1 fruit fly cellular context compared by ENCODE assay signal in genomic region chr3L:16146539-16146934, dm6.
TF ChIP-seq lines count a peak whose summit lies in the region.

No protein-coding gene starts in this region.

TF ChIP-seq in whole organism, embryonic, 481 proteins besides CTCF, POLR2A, EP300 and RAD21 (continued from another document and continues in another):
- no peak for TF ChIP-seq CG2889 (GFP tag; IDR thresholded peaks at IDR 0.05; lab: Robert Waterston, UW)
- TF ChIP-seq Atf-2 (GFP tag; optimal IDR thresholded peaks at IDR 0.05; lab: Kevin White, UChicago) = no peak
- TF ChIP-seq chinmo (GFP tag; IDR thresholded peaks at IDR 0.05; lab: Robert Waterston, UW; ENCODE audit: partially characterized antibody) = no peak
- peak; percentile 36 for TF ChIP-seq lilli (GFP tag; optimal IDR thresholded peaks at IDR 0.05; lab: Kevin White, UChicago)
- TF ChIP-seq CG10979 (tag; optimal IDR thresholded peaks at IDR 0.05; lab: Kevin White, UChicago) = no peak
- TF ChIP-seq Dad (GFP tag; optimal IDR thresholded peaks at IDR 0.05; lab: Kevin White, UChicago) = no peak
- TF ChIP-seq CG3995 (GFP tag; optimal IDR thresholded peaks at IDR 0.05; lab: Kevin White, UChicago) = no peak
- no peak for TF ChIP-seq CG14050 (GFP tag; IDR thresholded peaks at IDR 0.05; lab: Robert Waterston, UW)
- no peak for TF ChIP-seq pita (GFP tag; optimal IDR thresholded peaks at IDR 0.05; lab: Kevin White, UChicago)
- peak; percentile 69 for TF ChIP-seq CG32532 (GFP tag; IDR thresholded peaks at IDR 0.05; lab: Robert Waterston, UW)
- TF ChIP-seq Hr3 (GFP tag; optimal IDR thresholded peaks at IDR 0.05; lab: Kevin White, UChicago) = no peak
- TF ChIP-seq CG30020 (tag; optimal IDR thresholded peaks at IDR 0.05; lab: Kevin White, UChicago) = no peak
- TF ChIP-seq Vsx1 (GFP tag; optimal IDR thresholded peaks at IDR 0.05; lab: Kevin White, UChicago) = peak; percentile 27
- peak; percentile 31; the same call in 1 of the 2 replicates for TF ChIP-seq Ada2b (GFP tag; IDR thresholded peaks at IDR 0.05; lab: Robert Waterston, UW)
- no peak for TF ChIP-seq yki (optimal IDR thresholded peaks at IDR 0.05; lab: Kevin White, UChicago)
- no peak for TF ChIP-seq Antp (GFP tag; optimal IDR thresholded peaks at IDR 0.05; lab: Kevin White, UChicago)
- TF ChIP-seq CG17385 (GFP tag; optimal IDR thresholded peaks at IDR 0.05; lab: Kevin White, UChicago) = peak; percentile 21
- no peak for TF ChIP-seq CG11398 (GFP tag; optimal IDR thresholded peaks at IDR 0.05; lab: Kevin White, UChicago)
- TF ChIP-seq ewg (GFP tag; optimal IDR thresholded peaks at IDR 0.05; lab: Kevin White, UChicago) = no peak
- peak; percentile 55 for TF ChIP-seq CG13424 (tag; optimal IDR thresholded peaks at IDR 0.05; lab: Kevin White, UChicago)
- no peak for TF ChIP-seq salm (tag; optimal IDR thresholded peaks at IDR 0.05; lab: Kevin White, UChicago)
- no peak for TF ChIP-seq Dbx (GFP tag; IDR thresholded peaks at IDR 0.05; lab: Robert Waterston, UW)
- TF ChIP-seq Hr78 (GFP tag; optimal IDR thresholded peaks at IDR 0.05; lab: Kevin White, UChicago) = no peak
- no peak for TF ChIP-seq Adf1 (GFP tag; IDR thresholded peaks at IDR 0.05; lab: Robert Waterston, UW)
- no peak for TF ChIP-seq HLH54F (GFP tag; optimal IDR thresholded peaks at IDR 0.05; lab: Kevin White, UChicago)
- peak; percentile 83 for TF ChIP-seq Ets65A (GFP tag; lab: Kevin White, UChicago)
- TF ChIP-seq vvl (GFP tag; IDR thresholded peaks at IDR 0.05; lab: Robert Waterston, UW) = no peak
- no peak for TF ChIP-seq CG11093 (GFP tag; IDR thresholded peaks at IDR 0.05; lab: Robert Waterston, UW)
- TF ChIP-seq Deaf1 (tag; optimal IDR thresholded peaks at IDR 0.05; lab: Kevin White, UChicago) = peak; percentile 1
- no peak for TF ChIP-seq crol (GFP tag; IDR thresholded peaks at IDR 0.05; lab: Robert Waterston, UW)
- no peak for TF ChIP-seq croc (GFP tag; conservative IDR thresholded peaks at IDR 0.05; lab: Robert Waterston, UW)
- no peak for TF ChIP-seq CG4854 (GFP tag; optimal IDR thresholded peaks at IDR 0.05; lab: Kevin White, UChicago)
- no peak for TF ChIP-seq knrl (GFP tag; IDR thresholded peaks at IDR 0.05; lab: Robert Waterston, UW; ENCODE audit: partially characterized antibody)
- TF ChIP-seq maf-S (GFP tag; optimal IDR thresholded peaks at IDR 0.05; lab: Kevin White, UChicago) = no peak
- TF ChIP-seq ap (GFP tag; IDR thresholded peaks at IDR 0.05; lab: Robert Waterston, UW) = no peak
- no peak for TF ChIP-seq CG10565 (GFP tag; optimal IDR thresholded peaks at IDR 0.05; lab: Kevin White, UChicago)
- TF ChIP-seq CG17359 (tag; optimal IDR thresholded peaks at IDR 0.05; lab: Kevin White, UChicago) = peak; percentile 18
- TF ChIP-seq Stat92E (GFP tag; optimal IDR thresholded peaks at IDR 0.05; lab: Kevin White, UChicago) = no peak
- TF ChIP-seq CHES-1-like (GFP tag; optimal IDR thresholded peaks at IDR 0.05; lab: Kevin White, UChicago) = no peak
- TF ChIP-seq Hey (tag; optimal IDR thresholded peaks at IDR 0.05; lab: Kevin White, UChicago) = no peak
- no peak for TF ChIP-seq Gsc (GFP tag; IDR thresholded peaks at IDR 0.05; lab: Robert Waterston, UW)
- no peak for TF ChIP-seq CG12769 (tag; optimal IDR thresholded peaks at IDR 0.05; lab: Kevin White, UChicago)
- TF ChIP-seq Pdp1 (GFP tag; optimal IDR thresholded peaks at IDR 0.05; lab: Kevin White, UChicago) = peak in 1 of 2 experiments; percentile 19
- TF ChIP-seq CG9797 (GFP tag; optimal IDR thresholded peaks at IDR 0.05; lab: Kevin White, UChicago) = no peak
- TF ChIP-seq Xbp1 (GFP tag; optimal IDR thresholded peaks at IDR 0.05; lab: Kevin White, UChicago) = peak; percentile 21
- TF ChIP-seq CG16813 (GFP tag; IDR thresholded peaks at IDR 0.05; lab: Robert Waterston, UW; ENCODE audit: partially characterized antibody) = no peak
- no peak for TF ChIP-seq gcm (GFP tag; optimal IDR thresholded peaks at IDR 0.05; lab: Kevin White, UChicago)
- no peak for TF ChIP-seq Hmx (GFP tag; optimal IDR thresholded peaks at IDR 0.05; lab: Kevin White, UChicago)
- TF ChIP-seq kay (GFP tag; optimal IDR thresholded peaks at IDR 0.05; lab: Kevin White, UChicago) = peak; percentile 3
- no peak for TF ChIP-seq nerfin-2 (GFP tag; IDR thresholded peaks at IDR 0.05; lab: Robert Waterston, UW; ENCODE audit: partially characterized antibody)
- peak; percentile 70 for TF ChIP-seq CG10543 (GFP tag; optimal IDR thresholded peaks at IDR 0.05; lab: Kevin White, UChicago)
- TF ChIP-seq toy (GFP tag; IDR thresholded peaks at IDR 0.05; lab: Robert Waterston, UW) = no peak
- no peak for TF ChIP-seq schlank (tag; optimal IDR thresholded peaks at IDR 0.05; lab: Kevin White, UChicago)
- 0 out of 4 replicates have a peak, but pooled peaks have one; percentile 13 for TF ChIP-seq Gug (GFP tag; IDR thresholded peaks at IDR 0.05; lab: Robert Waterston, UW)
- TF ChIP-seq CG4820 (GFP tag; optimal IDR thresholded peaks at IDR 0.05; lab: Kevin White, UChicago) = no peak
- no peak for TF ChIP-seq NK7.1 (GFP tag; optimal IDR thresholded peaks at IDR 0.05; lab: Kevin White, UChicago)
- TF ChIP-seq h (optimal IDR thresholded peaks at IDR 0.05; lab: Kevin White, UChicago) = no peak
- TF ChIP-seq Lhr (GFP tag; optimal IDR thresholded peaks at IDR 0.05; lab: Kevin White, UChicago) = no peak
- TF ChIP-seq Ravus (GFP tag; IDR thresholded peaks at IDR 0.05; lab: Robert Waterston, UW) = no peak
- no peak for TF ChIP-seq CG7786 (GFP tag; optimal IDR thresholded peaks at IDR 0.05; lab: Kevin White, UChicago)
- no peak for TF ChIP-seq CG17802 (tag; optimal IDR thresholded peaks at IDR 0.05; lab: Kevin White, UChicago)
- no peak for TF ChIP-seq sqz (GFP tag; optimal IDR thresholded peaks at IDR 0.05; lab: Kevin White, UChicago)
- TF ChIP-seq CG1233 (GFP tag; optimal IDR thresholded peaks at IDR 0.05; lab: Kevin White, UChicago) = peak; percentile 30
- no peak; the same call in 1 of the 2 replicates for TF ChIP-seq CG9932 (GFP tag; IDR thresholded peaks at IDR 0.05; lab: Robert Waterston, UW)
- TF ChIP-seq CG10267 (tag; optimal IDR thresholded peaks at IDR 0.05; lab: Kevin White, UChicago) = no peak
- peak; percentile 14 for TF ChIP-seq phol (tag; optimal IDR thresholded peaks at IDR 0.05; lab: Kevin White, UChicago)
- TF ChIP-seq sima (GFP tag; optimal IDR thresholded peaks at IDR 0.05; lab: Kevin White, UChicago) = no peak
- peak; percentile 25 for TF ChIP-seq Oli (tag; optimal IDR thresholded peaks at IDR 0.05; lab: Kevin White, UChicago)
- TF ChIP-seq wek (GFP tag; optimal IDR thresholded peaks at IDR 0.05; lab: Kevin White, UChicago) = no peak
- no peak for TF ChIP-seq CG8359 (GFP tag; optimal IDR thresholded peaks at IDR 0.05; lab: Kevin White, UChicago; ENCODE audit: borderline replicate concordance)
- peak; percentile 14 for TF ChIP-seq nmo (GFP tag; optimal IDR thresholded peaks at IDR 0.05; lab: Kevin White, UChicago)
- no peak for TF ChIP-seq vnd (GFP tag; IDR thresholded peaks at IDR 0.05; lab: Robert Waterston, UW; ENCODE audit: partially characterized antibody)
- no peak for TF ChIP-seq Jarid2 (GFP tag; optimal IDR thresholded peaks at IDR 0.05; lab: Kevin White, UChicago)
- no peak for TF ChIP-seq ci (GFP tag; IDR thresholded peaks at IDR 0.05; lab: Robert Waterston, UW)
- no peak for TF ChIP-seq CG31224 (GFP tag; IDR thresholded peaks at IDR 0.05; lab: Robert Waterston, UW)
- no peak for TF ChIP-seq ems (GFP tag; optimal IDR thresholded peaks at IDR 0.05; lab: Kevin White, UChicago)
- no peak for TF ChIP-seq hb (GFP tag; IDR thresholded peaks at IDR 0.05; lab: Robert Waterston, UW; ENCODE audit: partially characterized antibody)
- TF ChIP-seq dysf (GFP tag; IDR thresholded peaks at IDR 0.05; lab: Robert Waterston, UW) = peak; percentile 70; the same call in 2 of the 3 replicates
- TF ChIP-seq CG13287 (GFP tag; IDR thresholded peaks at IDR 0.05; lab: Robert Waterston, UW; ENCODE audit: partially characterized antibody) = no peak
- TF ChIP-seq CG17568 (GFP tag; optimal IDR thresholded peaks at IDR 0.05; lab: Kevin White, UChicago) = no peak
- TF ChIP-seq CG5953 (GFP tag; IDR thresholded peaks at IDR 0.05; lab: Robert Waterston, UW) = no peak
- peak; percentile 69; the same call in 1 of the 2 replicates for TF ChIP-seq Rfx (GFP tag; IDR thresholded peaks at IDR 0.05; lab: Robert Waterston, UW)
- TF ChIP-seq Xrp1 (GFP tag; IDR thresholded peaks at IDR 0.05; lab: Robert Waterston, UW) = no peak
- no peak for TF ChIP-seq abd-A (tag; optimal IDR thresholded peaks at IDR 0.05; lab: Kevin White, UChicago)
- no peak for TF ChIP-seq CG14965 (GFP tag; optimal IDR thresholded peaks at IDR 0.05; lab: Kevin White, UChicago; ENCODE audit: borderline replicate concordance)
- no peak for TF ChIP-seq CG33213 (GFP tag; optimal IDR thresholded peaks at IDR 0.05; lab: Kevin White, UChicago)
- TF ChIP-seq CG10366 (GFP tag; IDR thresholded peaks at IDR 0.05; lab: Robert Waterston, UW) = no peak
- peak; percentile 49 for TF ChIP-seq bcd (GFP tag; optimal IDR thresholded peaks at IDR 0.05; lab: Kevin White, UChicago)
- TF ChIP-seq Ets97D (GFP tag; optimal IDR thresholded peaks at IDR 0.05; lab: Kevin White, UChicago) = no peak
- peak; percentile 29 for TF ChIP-seq CG10209 (GFP tag; optimal IDR thresholded peaks at IDR 0.05; lab: Kevin White, UChicago)
- TF ChIP-seq CG17361 (GFP tag; IDR thresholded peaks at IDR 0.05; lab: Robert Waterston, UW) = 0 out of 3 replicates have a peak, but pooled peaks have one; percentile 18
- no peak for TF ChIP-seq dimm (GFP tag; IDR thresholded peaks at IDR 0.05; lab: Robert Waterston, UW)
- TF ChIP-seq CG3726 (GFP tag; IDR thresholded peaks at IDR 0.05; lab: Robert Waterston, UW) = no peak
- no peak for TF ChIP-seq gcm2 (GFP tag; optimal IDR thresholded peaks at IDR 0.05; lab: Kevin White, UChicago)
- peak; percentile 19 for TF ChIP-seq B-H2 (GFP tag; optimal IDR thresholded peaks at IDR 0.05; lab: Kevin White, UChicago)
- no peak for TF ChIP-seq CG14667 (GFP tag; IDR thresholded peaks at IDR 0.05; lab: Robert Waterston, UW)
- TF ChIP-seq Lpt (GFP tag; optimal IDR thresholded peaks at IDR 0.05; lab: Kevin White, UChicago) = no peak
- no peak for TF ChIP-seq jigr1 (GFP tag; IDR thresholded peaks at IDR 0.05; lab: Robert Waterston, UW)
- no peak for TF ChIP-seq Oaz (GFP tag; IDR thresholded peaks at IDR 0.05; lab: Robert Waterston, UW)
- TF ChIP-seq CG15011 (GFP tag; optimal IDR thresholded peaks at IDR 0.05; lab: Kevin White, UChicago) = no peak
- TF ChIP-seq z (GFP tag; IDR thresholded peaks at IDR 0.05; lab: Robert Waterston, UW) = no peak
- TF ChIP-seq chif (GFP tag; optimal IDR thresholded peaks at IDR 0.05; lab: Kevin White, UChicago) = no peak
- TF ChIP-seq da (GFP tag; optimal IDR thresholded peaks at IDR 0.05; lab: Kevin White, UChicago) = no peak
- no peak for TF ChIP-seq Usf (GFP tag; optimal IDR thresholded peaks at IDR 0.05; lab: Kevin White, UChicago)
- TF ChIP-seq CG6854 (GFP tag; optimal IDR thresholded peaks at IDR 0.05; lab: Kevin White, UChicago) = no peak
- no peak for TF ChIP-seq stc (GFP tag; IDR thresholded peaks at IDR 0.05; lab: Robert Waterston, UW)
- no peak for TF ChIP-seq bab2 (GFP tag; optimal IDR thresholded peaks at IDR 0.05; lab: Kevin White, UChicago)
- TF ChIP-seq lab (GFP tag; optimal IDR thresholded peaks at IDR 0.05; lab: Kevin White, UChicago) = no peak
- TF ChIP-seq HLH4C (GFP tag; IDR thresholded peaks at IDR 0.05; lab: Robert Waterston, UW; ENCODE audit: partially characterized antibody) = no peak
- TF ChIP-seq CG4424 (GFP tag; optimal IDR thresholded peaks at IDR 0.05; lab: Kevin White, UChicago) = no peak
- no peak for TF ChIP-seq CG16815 (GFP tag; optimal IDR thresholded peaks at IDR 0.05; lab: Kevin White, UChicago)
- TF ChIP-seq slou (GFP tag; optimal IDR thresholded peaks at IDR 0.05; lab: Kevin White, UChicago) = no peak
- TF ChIP-seq CoRest (tag; optimal IDR thresholded peaks at IDR 0.05; lab: Kevin White, UChicago) = peak; percentile 44
- TF ChIP-seq CG31441 (GFP tag; IDR thresholded peaks at IDR 0.05; lab: Robert Waterston, UW) = peak; percentile 34; the same call in 1 of the 2 replicates
- peak in 1 of 3 experiments; percentile 12 for TF ChIP-seq lola (GFP tag; optimal IDR thresholded peaks at IDR 0.05; lab: Kevin White, UChicago)
- no peak for TF ChIP-seq Mes4 (GFP tag; optimal IDR thresholded peaks at IDR 0.05; lab: Kevin White, UChicago)
- TF ChIP-seq CG13624 (GFP tag; optimal IDR thresholded peaks at IDR 0.05; lab: Kevin White, UChicago) = peak; percentile 28
- TF ChIP-seq nom (GFP tag; optimal IDR thresholded peaks at IDR 0.05; lab: Kevin White, UChicago) = no peak
- no peak for TF ChIP-seq org-1 (GFP tag; optimal IDR thresholded peaks at IDR 0.05; lab: Kevin White, UChicago)
- TF ChIP-seq sr (GFP tag; IDR thresholded peaks at IDR 0.05; lab: Robert Waterston, UW) = peak; percentile 37; the same call in 1 of the 3 replicates
- TF ChIP-seq aop (GFP tag; IDR thresholded peaks at IDR 0.05; lab: Robert Waterston, UW) = no peak
- peak; percentile 37 for TF ChIP-seq caup (GFP tag; optimal IDR thresholded peaks at IDR 0.05; lab: Kevin White, UChicago; ENCODE audit: severe bottlenecking)
- TF ChIP-seq CG7357 (GFP tag; IDR thresholded peaks at IDR 0.05; lab: Robert Waterston, UW) = 0 out of 3 replicates have a peak, but pooled peaks have one; percentile 17
- peak; percentile 56 for TF ChIP-seq Med (GFP tag; lab: Kevin White, UChicago)
- TF ChIP-seq Sox100B (GFP tag; optimal IDR thresholded peaks at IDR 0.05; lab: Kevin White, UChicago) = peak; percentile 2
- no peak for TF ChIP-seq Dfd (GFP tag; optimal IDR thresholded peaks at IDR 0.05; lab: Kevin White, UChicago)
- TF ChIP-seq zen (tag; optimal IDR thresholded peaks at IDR 0.05; lab: Kevin White, UChicago) = no peak
- no peak for TF ChIP-seq CG32772 (GFP tag; IDR thresholded peaks at IDR 0.05; lab: Robert Waterston, UW)
- TF ChIP-seq CG9609 (GFP tag; optimal IDR thresholded peaks at IDR 0.05; lab: Kevin White, UChicago) = no peak
- TF ChIP-seq Sry-δ (GFP tag; optimal IDR thresholded peaks at IDR 0.05; lab: Kevin White, UChicago) = no peak
- no peak for TF ChIP-seq CG7928 (GFP tag; optimal IDR thresholded peaks at IDR 0.05; lab: Kevin White, UChicago)
- TF ChIP-seq chm (GFP tag; IDR thresholded peaks at IDR 0.05; lab: Robert Waterston, UW) = no peak
- TF ChIP-seq pb (GFP tag; optimal IDR thresholded peaks at IDR 0.05; lab: Kevin White, UChicago) = no peak
- TF ChIP-seq HHEX (GFP tag; optimal IDR thresholded peaks at IDR 0.05; lab: Kevin White, UChicago) = no peak
- TF ChIP-seq CG2129 (GFP tag; IDR thresholded peaks at IDR 0.05; lab: Robert Waterston, UW; ENCODE audit: partially characterized antibody) = no peak
- peak; percentile 19 for TF ChIP-seq Fer2 (tag; optimal IDR thresholded peaks at IDR 0.05; lab: Kevin White, UChicago)
